Worm (Caenorhabditis elegans): ENCODE data around the gene mrck-1.

DNA sequence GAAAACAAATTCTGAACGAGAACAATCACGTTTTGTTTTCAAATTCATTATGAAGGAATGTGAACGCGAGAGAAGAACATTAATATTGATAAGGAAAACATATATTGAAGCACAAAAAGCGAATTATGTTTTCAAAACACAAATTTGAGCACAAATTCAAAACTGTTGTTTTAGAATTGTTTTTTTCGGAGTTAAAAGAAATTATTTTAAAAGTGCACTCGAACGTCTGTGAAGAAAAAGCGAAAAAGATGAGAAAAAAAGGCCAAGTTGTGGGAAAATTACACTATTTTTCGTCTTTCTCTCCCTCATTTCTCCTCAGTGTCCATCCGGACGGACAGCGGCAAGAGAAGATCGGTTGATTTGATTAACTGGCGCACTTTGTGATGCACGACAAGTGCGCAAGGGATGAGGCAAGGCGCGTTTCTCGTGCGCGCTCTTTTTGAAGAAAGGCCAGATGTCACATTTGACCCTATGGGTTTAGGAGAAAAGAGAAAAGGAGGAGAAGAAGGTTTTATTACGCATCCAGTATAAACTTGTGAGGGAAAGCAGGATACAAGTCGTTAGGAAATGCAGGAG is at the start of gene mrck-1:
- TF ChIP-seq nhr-237 (tag; optimal IDR thresholded peaks at IDR 0.05) (no peak), unc-39 (tag; optimal IDR thresholded peaks at IDR 0.05) (no peak), nhr-10 (tag; optimal IDR thresholded peaks at IDR 0.05) (peak; percentile 44), sma-3 (GFP tag; optimal IDR thresholded peaks at IDR 0.05) (peak; percentile 92), nhr-23 (tag; optimal IDR thresholded peaks at IDR 0.05) (no peak), elt-3 (tag; optimal IDR thresholded peaks at IDR 0.05) (no peak)

Measured in whole organism, L2 larva.